Worm (Caenorhabditis elegans): ENCODE measurements around the gene pygo-1.

ce11 chrIV:5088814-5089322, 5.8 kb downstream of the pygo-1 start, which contains the start of gene ivd-1:
- no peak for TF ChIP-seq lsy-12 (tag; optimal IDR thresholded peaks at IDR 0.05)
- TF ChIP-seq lin-39 (tag; optimal IDR thresholded peaks at IDR 0.05), result no peak
- TF ChIP-seq tbx-2 (tag; optimal IDR thresholded peaks at IDR 0.05), result no peak
- no peak for TF ChIP-seq ZK546.5 (tag; optimal IDR thresholded peaks at IDR 0.05)
- TF ChIP-seq ceh-28 (tag; optimal IDR thresholded peaks at IDR 0.05), result no peak
- TF ChIP-seq mdl-1 (tag; optimal IDR thresholded peaks at IDR 0.05), result peak; percentile 8
- TF ChIP-seq lin-15B (tag; optimal IDR thresholded peaks at IDR 0.05), result no peak
- no peak for TF ChIP-seq aly-2 (tag; optimal IDR thresholded peaks at IDR 0.05)
- TF ChIP-seq nhr-43 (tag; optimal IDR thresholded peaks at IDR 0.05; ENCODE audit: poor library complexity, severe bottlenecking), result no peak
- TF ChIP-seq snpc-4 (tag; optimal IDR thresholded peaks at IDR 0.05), result no peak
- no peak for TF ChIP-seq jun-1 (tag; optimal IDR thresholded peaks at IDR 0.05)
- no peak for TF ChIP-seq ceh-9 (tag; optimal IDR thresholded peaks at IDR 0.05)
- no peak for TF ChIP-seq elt-3 (tag; optimal IDR thresholded peaks at IDR 0.05)
- TF ChIP-seq fkh-2 (tag; optimal IDR thresholded peaks at IDR 0.05), result no peak
